Worm (Caenorhabditis elegans): ENCODE measurements around the gene R07E5.7.

ce11 chrIII:4408251-4408650 is 10.7 kb downstream of the R07E5.7 start, which contains the start of gene gpch-1:
- TF ChIP-seq elt-3 (tag; optimal IDR thresholded peaks at IDR 0.05) (no peak), cnd-1 (tag; optimal IDR thresholded peaks at IDR 0.05) (no peak), lin-13 (tag; optimal IDR thresholded peaks at IDR 0.05) (no peak), ztf-11 (tag; optimal IDR thresholded peaks at IDR 0.05) (no peak), nhr-12 (tag; optimal IDR thresholded peaks at IDR 0.05) (no peak), unc-62 (GFP tag; optimal IDR thresholded peaks at IDR 0.05) (no peak), lsy-2 (tag; optimal IDR thresholded peaks at IDR 0.05) (no peak), unc-120 (tag; optimal IDR thresholded peaks at IDR 0.05; ENCODE audit: poor library complexity, severe bottlenecking) (no peak), nhr-76 (tag; optimal IDR thresholded peaks at IDR 0.05) (no peak), ces-1 (GFP tag; optimal IDR thresholded peaks at IDR 0.05) (no peak), mls-2 (tag; optimal IDR thresholded peaks at IDR 0.05) (no peak), sptf-1 (tag; optimal IDR thresholded peaks at IDR 0.05) (no peak), tbx-8 (GFP tag; optimal IDR thresholded peaks at IDR 0.05) (no peak), mab-5 (tag; optimal IDR thresholded peaks at IDR 0.05) (no peak)
